Fruit fly (Drosophila melanogaster) whole organism, embryonic: Measurements from ENCODE around the gene Non3.

Experiments used
- CG11093 ChIP-seq: fragments of 200-800 bp; sonication (Bioruptor generic); IDR thresholded peaks from 3 replicates; pipeline ENCODE4 v1.3.6; 2022; ENCODE audit warnings: missing biosample characterization, missing genetic modification characterization
- CG16863 ChIP-seq: fragments of 200-800 bp; sonication (Bioruptor generic); optimal IDR thresholded peaks from 3 replicates; lab custom pipeline; 2016; ENCODE audit warnings: missing biosample characterization, missing genetic modification characterization
- MBD-R2 ChIP-seq: fragments of 200-800 bp; sonication (Bioruptor generic); IDR thresholded peaks from 2 replicates; pipeline ENCODE4 v1.3.6; 2022; ENCODE audit warnings: missing biosample characterization, missing genetic modification characterization
- Rx ChIP-seq: fragments of 200-800 bp; sonication (Bioruptor generic); IDR thresholded peaks from 2 replicates; pipeline ENCODE4 v1.3.6; 2022; ENCODE audit warnings: missing biosample characterization, missing genetic modification characterization
- cato ChIP-seq: fragments of 200-800 bp; sonication (Bioruptor generic); optimal IDR thresholded peaks from 2 replicates; lab custom pipeline; 2016; ENCODE audit warnings: missing biosample characterization, missing genetic modification characterization, borderline replicate concordance

DNA sequence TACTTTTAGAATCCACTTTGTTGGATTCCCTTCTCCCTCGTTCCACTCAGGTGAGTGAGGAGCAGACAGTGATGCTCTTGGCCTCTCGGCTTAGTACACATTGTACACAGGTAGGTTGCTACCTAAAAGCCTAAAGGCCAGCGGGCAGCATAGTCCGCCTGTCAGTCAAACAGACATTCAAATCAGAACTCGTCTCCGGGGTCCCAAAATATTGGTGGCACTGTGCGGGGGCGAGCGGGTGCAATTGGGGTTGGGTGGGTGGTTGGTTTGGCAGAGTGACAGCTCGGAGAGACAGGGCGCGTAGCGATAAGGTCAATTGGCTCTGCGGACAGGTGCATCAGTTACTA, 25.7 kb upstream of the Non3 start:
- TF ChIP-seq MBD-R2, result no peak
- TF ChIP-seq CG11093, result no peak
- no peak for TF ChIP-seq CG16863
- no peak for TF ChIP-seq cato (GFP tag; lab: Kevin White, UChicago)
- TF ChIP-seq Rx (GFP tag; lab: Robert Waterston, UW), result no peak
